Fruit fly (Drosophila melanogaster) whole organism, prepupa: ENCODE measurements around the gene Hibch.
A peak's percentile ranks its signal among the peaks of the same experiment; 100 is the strongest.

Source experiments
- CG32006 ChIP-seq: fragments of 200-800 bp; sonication (Bioruptor generic); optimal IDR thresholded peaks from 3 replicates; lab custom pipeline; 2017; ENCODE audit warnings: missing biosample characterization, mild to moderate bottlenecking, missing genetic modification characterization
- CG3919 ChIP-seq: fragments of 200-800 bp; sonication (Bioruptor generic); optimal IDR thresholded peaks from 3 replicates; lab custom pipeline; 2016; ENCODE audit warnings: missing biosample characterization, missing genetic modification characterization
- CG6808 ChIP-seq: fragments of 200-800 bp; sonication (Bioruptor generic); optimal IDR thresholded peaks from 3 replicates; lab custom pipeline; 2017; ENCODE audit warnings: missing biosample characterization, missing genetic modification characterization, mild to moderate bottlenecking, moderate library complexity, missing genetic modification reagents
- Eip78C ChIP-seq: fragments of 200-800 bp; sonication (Bioruptor generic); peaks from one replicate; lab custom pipeline; 2016; ENCODE audit warnings: missing biosample characterization, missing genetic modification characterization
- Ets96B ChIP-seq: fragments of 200-800 bp; optimal IDR thresholded peaks from 2 replicates; lab custom pipeline; 2019; ENCODE audit warnings: missing biosample characterization, mild to moderate bottlenecking, missing genetic modification characterization, moderate library complexity
- Gug ChIP-seq: fragments of 200-800 bp; sonication (Bioruptor generic); IDR thresholded peaks from 2 replicates; pipeline ENCODE4 v1.3.6; 2022; ENCODE audit warnings: missing biosample characterization, missing genetic modification characterization
- Hr39 ChIP-seq: fragments of 200-800 bp; sonication (Bioruptor generic); optimal IDR thresholded peaks from 2 replicates; lab custom pipeline; 2016; ENCODE audit warnings: missing biosample characterization, missing genetic modification characterization
- Hr4 ChIP-seq: fragments of 200-800 bp; sonication (Bioruptor generic); optimal IDR thresholded peaks from 3 replicates; lab custom pipeline; 2016; ENCODE audit warnings: missing biosample characterization, missing genetic modification characterization
- Met ChIP-seq: fragments of 200-800 bp; sonication (Bioruptor generic); optimal IDR thresholded peaks from 3 replicates; lab custom pipeline; 2016; ENCODE audit warnings: missing biosample characterization, missing genetic modification characterization
- Sox102F ChIP-seq: fragments of 200-800 bp; sonication (Bioruptor generic); optimal IDR thresholded peaks from 2 replicates; lab custom pipeline; 2016; ENCODE audit warnings: missing biosample characterization, mild to moderate bottlenecking, missing genetic modification characterization
- esn ChIP-seq: fragments of 200-800 bp; sonication (Bioruptor generic); optimal IDR thresholded peaks from 2 replicates; lab custom pipeline; 2016; ENCODE audit warnings: missing biosample characterization, mild to moderate bottlenecking, missing genetic modification characterization, moderate library complexity
- fkh ChIP-seq: fragments of 200-800 bp; sonication (Bioruptor generic); optimal IDR thresholded peaks from 3 replicates; lab custom pipeline; 2017; ENCODE audit warnings: missing biosample characterization, mild to moderate bottlenecking, missing genetic modification characterization, moderate library complexity
- lz ChIP-seq: fragments of 200-800 bp; sonication (Bioruptor generic); optimal IDR thresholded peaks from 3 replicates; lab custom pipeline; 2016; ENCODE audit warnings: missing biosample characterization, missing genetic modification characterization

dm6 chr3R:15408131-15408731, 51.2 kb downstream of the Hibch start, which contains the start of gene Atx2:
- TF ChIP-seq lz (peak; percentile 38), esn (GFP tag; lab: Kevin White, UChicago) (peak; percentile 36), Eip78C (GFP tag; lab: Kevin White, UChicago) (peak; percentile 79), Sox102F (GFP tag; lab: Kevin White, UChicago) (no peak), Hr39 (GFP tag; lab: Kevin White, UChicago) (peak; percentile 40), CG6808 (GFP tag; lab: Kevin White, UChicago) (no peak), Gug (GFP tag; lab: Robert Waterston, UW) (no peak), Met (GFP tag; lab: Kevin White, UChicago) (peak; percentile 2), CG3919 (GFP tag; lab: Kevin White, UChicago) (peak; percentile 1), fkh (GFP tag; lab: Kevin White, UChicago) (peak; percentile 59), Ets96B (tag; lab: Kevin White, UChicago) (no peak), Hr4 (GFP tag; lab: Kevin White, UChicago) (no peak), CG32006 (GFP tag; lab: Kevin White, UChicago) (no peak)
